Worm (Caenorhabditis elegans) whole organism, L4 larva: ENCODE results near the gene ZC449.4.

Source experiments
- T26A8.4 ChIP-seq: fragments of 200-800 bp; sonication (Bioruptor generic); IDR thresholded peaks from 2 replicates; pipeline ENCODE4 v1.3.6; 2022; ENCODE audit warnings: missing genetic modification characterization, missing compliant biosample characterization
- Y5F2A.4 ChIP-seq: fragments of 200-800 bp; sonication (Bioruptor generic); optimal IDR thresholded peaks from 2 replicates; lab custom pipeline; 2018; ENCODE audit warnings: mild to moderate bottlenecking, missing genetic modification characterization, missing compliant biosample characterization
- ZK337.2 ChIP-seq: fragments of 200-800 bp; sonication (Bioruptor generic); IDR thresholded peaks from 2 replicates; pipeline ENCODE4 v1.3.6; 2022; ENCODE audit warnings: missing genetic modification reagents, missing genetic modification characterization, missing compliant biosample characterization
- ZK546.5 ChIP-seq, 2 experiments: sonication (generic microtip); optimal IDR thresholded peaks; 2 replicates each; lab custom pipeline; 2017; ENCODE audit warnings: missing biosample characterization in 2 of 2, missing genetic modification characterization in 2 of 2
- aha-1 ChIP-seq: fragments of 150-350 bp; peaks from one replicate; lab custom pipeline; 2014; ENCODE audit warnings: missing biosample characterization, missing genetic modification characterization
- ceh-20 ChIP-seq: fragments of 200-800 bp; sonication (Bioruptor generic); IDR thresholded peaks from 2 replicates; pipeline ENCODE4 v1.3.6; 2022; ENCODE audit warnings: missing genetic modification reagents, missing genetic modification characterization, missing compliant biosample characterization
- ceh-28 ChIP-seq: fragments of 150-350 bp; optimal IDR thresholded peaks from 2 replicates; lab custom pipeline; 2014; ENCODE audit warnings: missing biosample characterization, missing genetic modification reagents, missing genetic modification characterization
- ceh-62 ChIP-seq: sonication (generic microtip); optimal IDR thresholded peaks from 2 replicates; lab custom pipeline; 2017; ENCODE audit warnings: missing biosample characterization, missing genetic modification characterization
- ceh-82 ChIP-seq: sonication (generic microtip); optimal IDR thresholded peaks from 2 replicates; lab custom pipeline; 2017; ENCODE audit warnings: missing biosample characterization, missing genetic modification characterization
- ctbp-1 ChIP-seq: fragments of 200-800 bp; sonication (Bioruptor generic); IDR thresholded peaks from 2 replicates; pipeline ENCODE4 v1.3.6; 2022; ENCODE audit warnings: missing genetic modification reagents, missing genetic modification characterization, missing compliant biosample characterization
- daf-12 ChIP-seq: fragments of 150-350 bp; optimal IDR thresholded peaks from 2 replicates; lab custom pipeline; 2014; ENCODE audit warnings: missing biosample characterization, missing genetic modification reagents, missing genetic modification characterization
- daf-16 ChIP-seq, 3 experiments: sonication (generic microtip); optimal IDR thresholded peaks; 2 replicates each; lab custom pipeline; 2016 to 2017; ENCODE audit warnings: missing genetic modification characterization in 3 of 3, missing genetic modification reagents in 3 of 3, mild to moderate bottlenecking in 2 of 3, missing compliant biosample characterization in 2 of 3, missing biosample characterization in 1 of 3, moderate library complexity in 1 of 3
- daf-19 ChIP-seq: fragments of 200-800 bp; sonication (Bioruptor generic); conservative IDR thresholded peaks from 2 replicates; pipeline ENCODE4 v1.3.6; 2022; ENCODE audit warnings: missing genetic modification characterization, missing compliant biosample characterization
- daf-8 ChIP-seq: fragments of 200-800 bp; sonication (Bioruptor generic); IDR thresholded peaks from 2 replicates; pipeline ENCODE4 v1.3.6; 2022; ENCODE audit warnings: missing genetic modification characterization, missing compliant biosample characterization
- dmd-9 ChIP-seq: fragments of 200-800 bp; sonication (Bioruptor generic); IDR thresholded peaks from 2 replicates; pipeline ENCODE4 v1.3.6; 2022; ENCODE audit warnings: missing genetic modification reagents, missing genetic modification characterization, missing compliant biosample characterization
- dve-1 ChIP-seq: sonication (generic microtip); optimal IDR thresholded peaks from 2 replicates; lab custom pipeline; 2017; ENCODE audit warnings: antibody characterized with exemption, mild to moderate bottlenecking, missing genetic modification characterization, missing compliant biosample characterization; ENCODE audit not compliant: insufficient read depth
- egl-43 ChIP-seq: fragments of 200-800 bp; sonication (Bioruptor generic); IDR thresholded peaks from 2 replicates; pipeline ENCODE4 v1.3.6; 2022; ENCODE audit warnings: missing genetic modification reagents, missing genetic modification characterization, missing compliant biosample characterization
- fos-1 ChIP-seq: fragments of 150-350 bp; optimal IDR thresholded peaks from 2 replicates; lab custom pipeline; 2014; ENCODE audit warnings: missing biosample characterization, missing genetic modification characterization
- hlh-11 ChIP-seq: fragments of 200-800 bp; sonication (Bioruptor generic); optimal IDR thresholded peaks from 2 replicates; lab custom pipeline; 2018; ENCODE audit warnings: mild to moderate bottlenecking, missing genetic modification characterization, missing compliant biosample characterization
- hmg-1.1 ChIP-seq: fragments of 200-800 bp; sonication (Bioruptor generic); IDR thresholded peaks from 2 replicates; pipeline ENCODE4 v1.3.6; 2022; ENCODE audit warnings: missing genetic modification reagents, missing genetic modification characterization, missing compliant biosample characterization
- jun-1 ChIP-seq: fragments of 150-350 bp; optimal IDR thresholded peaks from 2 replicates; lab custom pipeline; 2014; ENCODE audit warnings: missing biosample characterization, missing genetic modification reagents, missing genetic modification characterization
- lin-15B ChIP-seq: fragments of 150-350 bp; sonication (generic microtip); optimal IDR thresholded peaks from 3 replicates; lab custom pipeline; 2014; ENCODE audit warnings: missing biosample characterization, missing genetic modification characterization
- madf-5 ChIP-seq, 2 experiments: fragments of 200-800 bp; sonication (Bioruptor generic); IDR thresholded peaks; 2 replicates each; pipeline ENCODE4 v1.3.6; 2022; ENCODE audit warnings: missing compliant biosample characterization in 2 of 2, missing genetic modification characterization in 2 of 2
- madf-9 ChIP-seq: fragments of 200-800 bp; sonication (Bioruptor generic); conservative IDR thresholded peaks from 2 replicates; pipeline ENCODE4 v1.3.6; 2022; ENCODE audit warnings: missing genetic modification reagents, missing genetic modification characterization, missing compliant biosample characterization
- mep-1 ChIP-seq: fragments of 150-350 bp; sonication (generic microtip); optimal IDR thresholded peaks from 3 replicates; lab custom pipeline; 2014; ENCODE audit warnings: missing biosample characterization, missing genetic modification characterization
- mes-2 ChIP-seq: sonication (generic microtip); optimal IDR thresholded peaks from 2 replicates; lab custom pipeline; 2016; ENCODE audit warnings: missing genotype, mild to moderate bottlenecking, missing genetic modification characterization, missing compliant biosample characterization; ENCODE audit not compliant: poor library complexity, severe bottlenecking
- mxl-3 ChIP-seq: fragments of 200-800 bp; sonication (Bioruptor generic); optimal IDR thresholded peaks from 2 replicates; lab custom pipeline; 2018; ENCODE audit warnings: mild to moderate bottlenecking, missing genetic modification characterization, missing compliant biosample characterization
- nhr-10 ChIP-seq: fragments of 150-350 bp; optimal IDR thresholded peaks from 2 replicates; lab custom pipeline; 2014; ENCODE audit warnings: missing biosample characterization, missing genetic modification characterization
- nhr-28 ChIP-seq: fragments of 150-350 bp; optimal IDR thresholded peaks from 2 replicates; lab custom pipeline; 2014; ENCODE audit warnings: missing biosample characterization, missing genetic modification characterization
- nhr-41 ChIP-seq: fragments of 200-800 bp; sonication (Bioruptor generic); IDR thresholded peaks from 2 replicates; pipeline ENCODE4 v1.3.6; 2022; ENCODE audit warnings: missing genetic modification reagents, missing genetic modification characterization, missing compliant biosample characterization
- nhr-6 ChIP-seq: fragments of 150-350 bp; optimal IDR thresholded peaks from 2 replicates; lab custom pipeline; 2014; ENCODE audit warnings: missing biosample characterization, missing genetic modification characterization
- php-3 ChIP-seq: fragments of 200-800 bp; sonication (Bioruptor generic); IDR thresholded peaks from 2 replicates; pipeline ENCODE4 v1.3.6; 2022; ENCODE audit warnings: missing genetic modification reagents, missing genetic modification characterization, missing compliant biosample characterization
- pqm-1 ChIP-seq: sonication (generic microtip); optimal IDR thresholded peaks from 2 replicates; lab custom pipeline; 2017; ENCODE audit warnings: missing biosample characterization, missing genetic modification characterization
- rbr-2 ChIP-seq: sonication (generic microtip); optimal IDR thresholded peaks from 2 replicates; lab custom pipeline; 2016; ENCODE audit warnings: missing genotype, missing genetic modification characterization, missing compliant biosample characterization
- saeg-2 ChIP-seq: fragments of 200-800 bp; sonication (Bioruptor generic); IDR thresholded peaks from 2 replicates; pipeline ENCODE4 v1.3.6; 2022; ENCODE audit warnings: missing genetic modification reagents, missing genetic modification characterization, missing compliant biosample characterization
- sdz-12 ChIP-seq: fragments of 200-800 bp; sonication (Bioruptor generic); optimal IDR thresholded peaks from 2 replicates; lab custom pipeline; 2018; ENCODE audit warnings: mild to moderate bottlenecking, missing genetic modification characterization, missing compliant biosample characterization
- set-16 ChIP-seq: fragments of 200-800 bp; sonication (Bioruptor generic); IDR thresholded peaks from 2 replicates; pipeline ENCODE4 v1.3.6; 2022; ENCODE audit warnings: missing genetic modification reagents, missing genetic modification characterization, missing compliant biosample characterization
- skn-1 ChIP-seq: fragments of 150-350 bp; optimal IDR thresholded peaks from 2 replicates; lab custom pipeline; 2014; ENCODE audit warnings: missing biosample characterization, missing genetic modification characterization
- snpc-1.2 ChIP-seq: fragments of 200-800 bp; sonication (Bioruptor generic); IDR thresholded peaks from 2 replicates; pipeline ENCODE4 v1.3.6; 2022; ENCODE audit warnings: missing genetic modification reagents, missing genetic modification characterization, missing compliant biosample characterization
- spr-1 ChIP-seq: sonication (generic microtip); optimal IDR thresholded peaks from 2 replicates; lab custom pipeline; 2016; ENCODE audit warnings: mild to moderate bottlenecking, missing genetic modification characterization, missing compliant biosample characterization
- tag-97 ChIP-seq: fragments of 200-800 bp; sonication (Bioruptor generic); IDR thresholded peaks from 2 replicates; pipeline ENCODE4 v1.3.6; 2022; ENCODE audit warnings: missing genetic modification characterization, missing compliant biosample characterization
- tra-1 ChIP-seq: fragments of 200-800 bp; sonication (Bioruptor generic); IDR thresholded peaks from 2 replicates; pipeline ENCODE4 v1.3.6; 2022; ENCODE audit warnings: missing genetic modification reagents, missing genetic modification characterization, missing compliant biosample characterization
- unc-130 ChIP-seq: sonication (generic microtip); optimal IDR thresholded peaks from 2 replicates; lab custom pipeline; 2016; ENCODE audit warnings: missing genetic modification reagents, missing genetic modification characterization, missing compliant biosample characterization
- unc-62 ChIP-seq, 3 experiments: fragments of 150-350 bp in 1 of 3; sonication (generic microtip); optimal IDR thresholded peaks in 2 of 3; peaks in 1 of 3; 1 replicate in 1 of 3; 2 replicates in 2 of 3; lab custom pipeline; 2014 to 2017; ENCODE audit warnings: missing biosample characterization in 3 of 3, missing genetic modification characterization in 3 of 3, missing genetic modification reagents in 3 of 3, missing genotype in 1 of 3
- zfp-2 ChIP-seq: sonication (generic microtip); optimal IDR thresholded peaks from 2 replicates; lab custom pipeline; 2016; ENCODE audit warnings: mild to moderate bottlenecking, missing genetic modification characterization, missing compliant biosample characterization
- zip-11 ChIP-seq: fragments of 200-800 bp; sonication (Bioruptor generic); IDR thresholded peaks from 2 replicates; pipeline ENCODE4 v1.3.6; 2022; ENCODE audit warnings: missing genetic modification characterization, missing compliant biosample characterization
- zip-2 ChIP-seq: fragments of 150-350 bp; optimal IDR thresholded peaks from 2 replicates; lab custom pipeline; 2014; ENCODE audit warnings: missing biosample characterization, missing genetic modification characterization
- ztf-7 ChIP-seq: fragments of 150-350 bp; optimal IDR thresholded peaks from 2 replicates; lab custom pipeline; 2014; ENCODE audit warnings: missing biosample characterization, missing genetic modification characterization

Gene ZC449.4

ce11 chrX:4982009-4982625 is 51.7 kb downstream of the ZC449.4 start (continued):
- TF ChIP-seq mxl-3 (no peak), snpc-1.2 (no peak), T26A8.4 (GFP tag; lab: Robert Waterston, UW) (no peak), ceh-62 (no peak), mes-2 (tag; lab: Kevin White, UChicago) (no peak), nhr-10 (tag; lab: Kevin White, UChicago) (no peak), dve-1 (tag; lab: Kevin White, UChicago) (no peak), ctbp-1 (GFP tag; lab: Robert Waterston, UW) (peak; percentile 86), madf-9 (GFP tag; lab: Robert Waterston, UW) (no peak), rbr-2 (tag; lab: Kevin White, UChicago) (peak; percentile 74), ceh-20 (GFP tag; lab: Robert Waterston, UW) (no peak), daf-8 (GFP tag; lab: Robert Waterston, UW) (no peak), dmd-9 (GFP tag; lab: Robert Waterston, UW) (no peak), hmg-1.1 (GFP tag; lab: Robert Waterston, UW) (peak; percentile 45), lin-15B (no peak), mep-1 (tag; lab: Kevin White, UChicago) (peak; percentile 57), ZK546.5 (tag; optimal IDR thresholded peaks at IDR 0.05; lab: Kevin White, UChicago) (no peak), ZK337.2 (GFP tag; lab: Robert Waterston, UW) (no peak), pqm-1 (tag; lab: Kevin White, UChicago) (no peak), spr-1 (no peak), fos-1 (no peak), zip-2 (no peak), nhr-6 (tag; lab: Kevin White, UChicago) (no peak), sdz-12 (GFP tag; lab: Kevin White, UChicago) (no peak), set-16 (GFP tag; lab: Robert Waterston, UW) (peak; percentile 88), ceh-82 (tag; lab: Kevin White, UChicago) (no peak), php-3 (GFP tag; lab: Robert Waterston, UW) (no peak), saeg-2 (GFP tag; lab: Robert Waterston, UW) (no peak), nhr-41 (GFP tag; lab: Robert Waterston, UW) (no peak), zfp-2 (no peak), egl-43 (GFP tag; lab: Robert Waterston, UW) (peak; percentile 74; the same call in 1 of the 2 replicates), nhr-28 (tag; lab: Kevin White, UChicago) (no peak), tra-1 (GFP tag; lab: Robert Waterston, UW) (no peak), daf-19 (no peak), unc-130 (GFP tag; lab: Kevin White, UChicago) (no peak), zip-11 (GFP tag; lab: Robert Waterston, UW) (no peak), skn-1 (tag; lab: Kevin White, UChicago) (no peak), aha-1 (peak; percentile 5), hlh-11 (tag; lab: Kevin White, UChicago) (no peak), Y5F2A.4 (GFP tag; lab: Kevin White, UChicago) (no peak), daf-12 (tag; lab: Kevin White, UChicago) (no peak), ceh-28 (peak; percentile 20), tag-97 (no peak)

ce11 chrX:4981579-4981978 is 52.2 kb downstream of the ZC449.4 start:
- TF ChIP-seq ztf-7 (tag; lab: Kevin White, UChicago) (no peak), unc-62 (GFP tag; optimal IDR thresholded peaks at IDR 0.05 in 1 of 2; lab: Kevin White, UChicago) (peak in 1 of 2 experiments; percentile 35), unc-62 (tag; optimal IDR thresholded peaks at IDR 0.05; lab: Kevin White, UChicago) (no peak), nhr-28 (tag; lab: Kevin White, UChicago) (peak; percentile 21), pqm-1 (tag; lab: Kevin White, UChicago) (peak; percentile 28), dve-1 (tag; lab: Kevin White, UChicago) (peak; percentile 12), daf-16 (GFP tag; optimal IDR thresholded peaks at IDR 0.05; lab: Kevin White, UChicago) (no peak), daf-16 (tag; optimal IDR thresholded peaks at IDR 0.05; lab: Kevin White, UChicago) (peak; percentile 87), lin-15B (no peak), jun-1 (no peak), spr-1 (no peak), madf-5 (GFP tag; IDR thresholded peaks at IDR 0.05; lab: Robert Waterston, UW) (no peak), zip-11 (GFP tag; lab: Robert Waterston, UW) (no peak), ZK546.5 (tag; optimal IDR thresholded peaks at IDR 0.05; lab: Kevin White, UChicago) (no peak)
